Fruit fly (Drosophila melanogaster) whole organism, pupa: ENCODE data around the gene CG14282.

ENCODE experiments used
- CG12605 ChIP-seq: fragments of 200-800 bp; sonication (Bioruptor generic); IDR thresholded peaks from 2 replicates; pipeline ENCODE4 v1.3.6; 2022; ENCODE audit warnings: missing biosample characterization, missing genetic modification characterization
- CG14655 ChIP-seq: fragments of 200-800 bp; sonication (Bioruptor generic); optimal IDR thresholded peaks from 3 replicates; lab custom pipeline; 2017; ENCODE audit warnings: mild to moderate bottlenecking, missing biosample characterization, missing genetic modification reagents, missing genetic modification characterization
- CG15710 ChIP-seq: fragments of 200-800 bp; sonication (Bioruptor generic); optimal IDR thresholded peaks from 2 replicates; lab custom pipeline; 2018; ENCODE audit warnings: missing biosample characterization, mild to moderate bottlenecking, missing genetic modification characterization, moderate library complexity
- CG17806 ChIP-seq: fragments of 200-800 bp; sonication (Bioruptor generic); optimal IDR thresholded peaks from 2 replicates; lab custom pipeline; 2018; ENCODE audit warnings: missing biosample characterization, mild to moderate bottlenecking, missing genetic modification characterization, moderate library complexity
- CG32121 ChIP-seq: fragments of 200-800 bp; sonication (Bioruptor generic); IDR thresholded peaks from 2 replicates; pipeline ENCODE4 v1.3.6; 2022; ENCODE audit warnings: missing biosample characterization, missing genetic modification characterization
- CG34367 ChIP-seq: fragments of 200-800 bp; sonication (Bioruptor generic); optimal IDR thresholded peaks from 2 replicates; lab custom pipeline; 2018; ENCODE audit warnings: missing biosample characterization, mild to moderate bottlenecking, missing genetic modification characterization
- CG8159 ChIP-seq: fragments of 200-800 bp; sonication (Bioruptor generic); optimal IDR thresholded peaks from 3 replicates; lab custom pipeline; 2018; ENCODE audit warnings: missing biosample characterization, mild to moderate bottlenecking, missing genetic modification characterization, moderate library complexity
- CG8301 ChIP-seq: fragments of 200-800 bp; sonication (Bioruptor generic); optimal IDR thresholded peaks from 2 replicates; lab custom pipeline; 2018; ENCODE audit warnings: missing biosample characterization, mild to moderate bottlenecking, missing genetic modification characterization
- CG9948 ChIP-seq: fragments of 200-800 bp; sonication (Bioruptor generic); optimal IDR thresholded peaks from 2 replicates; lab custom pipeline; 2018; ENCODE audit warnings: missing biosample characterization, mild to moderate bottlenecking, missing genetic modification characterization, moderate library complexity
- EcR ChIP-seq: fragments of 200-800 bp; sonication (Bioruptor generic); optimal IDR thresholded peaks from 3 replicates; lab custom pipeline; 2019; ENCODE audit warnings: missing biosample characterization, missing genetic modification characterization, mild to moderate bottlenecking, moderate library complexity, missing genetic modification reagents
- Ets98B ChIP-seq: fragments of 200-800 bp; sonication (Bioruptor generic); IDR thresholded peaks from 2 replicates; pipeline ENCODE4 v1.3.6; 2022; ENCODE audit warnings: missing biosample characterization, missing genetic modification characterization
- Pif1B ChIP-seq: fragments of 200-800 bp; sonication (Bioruptor generic); optimal IDR thresholded peaks from 3 replicates; lab custom pipeline; 2016; ENCODE audit warnings: missing biosample characterization, missing genetic modification characterization
- Snoo ChIP-seq: fragments of 200-800 bp; sonication (Bioruptor generic); optimal IDR thresholded peaks from 3 replicates; lab custom pipeline; 2017; ENCODE audit warnings: missing biosample characterization, mild to moderate bottlenecking, missing genetic modification characterization, inconsistent platforms
- rn ChIP-seq: fragments of 200-800 bp; sonication (Bioruptor generic); IDR thresholded peaks from 2 replicates; pipeline ENCODE4 v1.3.6; 2022; ENCODE audit warnings: missing biosample characterization, missing genetic modification characterization

DNA sequence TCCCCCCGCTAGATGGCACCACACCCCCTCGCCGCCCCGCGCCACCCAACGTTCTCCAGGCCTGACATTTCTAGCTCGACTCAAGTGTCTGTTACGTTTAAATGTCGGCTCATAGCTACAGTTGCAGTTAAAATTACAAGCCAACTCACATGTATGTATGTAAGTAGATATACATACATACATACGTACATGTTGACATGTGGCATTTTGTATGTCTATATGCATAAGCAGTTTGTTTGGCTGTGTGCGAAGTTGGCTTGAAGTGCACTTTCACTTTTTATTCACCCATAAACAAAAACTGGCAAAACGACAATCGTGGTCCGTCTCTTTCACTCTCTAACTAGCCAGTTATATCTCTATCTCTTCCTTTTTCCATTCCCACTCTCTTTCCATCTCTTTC, 6.0 kb downstream of the CG14282 start:
- TF ChIP-seq Snoo (tag; lab: Kevin White, UChicago) (no peak), CG9948 (tag; lab: Kevin White, UChicago) (no peak), CG15710 (no peak), Ets98B (GFP tag; lab: Robert Waterston, UW) (no peak), CG8159 (no peak), rn (no peak), CG12605 (GFP tag; lab: Robert Waterston, UW) (no peak), Pif1B (GFP tag; lab: Kevin White, UChicago) (no peak), CG32121 (GFP tag; lab: Robert Waterston, UW) (no peak), CG14655 (GFP tag; lab: Kevin White, UChicago) (no peak), CG8301 (tag; lab: Kevin White, UChicago) (no peak), EcR (GFP tag; lab: Kevin White, UChicago) (no peak), CG34367 (no peak), CG17806 (tag; lab: Kevin White, UChicago) (no peak)
